Fruit fly (Drosophila melanogaster) whole organism, wandering third instar larva: ENCODE measurements around the gene ND-15.
A peak's percentile ranks its signal among the peaks of the same experiment; 100 is the strongest.

ENCODE experiments used
- Abd-B ChIP-seq: fragments of >200 bp; optimal IDR thresholded peaks from 2 replicates; lab custom pipeline; 2017; ENCODE audit warnings: missing biosample characterization, missing genetic modification characterization
- CG32264 ChIP-seq: fragments of 200-800 bp; sonication (Bioruptor generic); optimal IDR thresholded peaks from 2 replicates; lab custom pipeline; 2016; ENCODE audit warnings: missing biosample characterization, missing genetic modification characterization
- CG9705 ChIP-seq: fragments of 200-800 bp; sonication (Bioruptor generic); optimal IDR thresholded peaks from 2 replicates; lab custom pipeline; 2018; ENCODE audit warnings: missing biosample characterization, mild to moderate bottlenecking, missing genetic modification characterization
- CrebA ChIP-seq: fragments of 200-800 bp; sonication (Bioruptor generic); optimal IDR thresholded peaks from 2 replicates; lab custom pipeline; 2016; ENCODE audit warnings: missing biosample characterization, mild to moderate bottlenecking, missing genetic modification characterization, borderline replicate concordance
- Dfd ChIP-seq: fragments of >200 bp; optimal IDR thresholded peaks from 2 replicates; lab custom pipeline; 2017; ENCODE audit warnings: missing biosample characterization, missing genetic modification characterization
- Dif ChIP-seq: fragments of 200-275, 200-300 bp; sonication (Bioruptor generic); optimal IDR thresholded peaks from 2 replicates; lab custom pipeline; 2018; ENCODE audit warnings: missing biosample characterization, missing genetic modification characterization; ENCODE audit not compliant: partially characterized antibody
- HLH106 ChIP-seq: fragments of 200-800 bp; optimal IDR thresholded peaks from 3 replicates; lab custom pipeline; 2019; ENCODE audit warnings: missing biosample characterization, mild to moderate bottlenecking, missing genetic modification characterization, moderate library complexity
- Hnf4 ChIP-seq: fragments of 200-800 bp; sonication (Bioruptor generic); optimal IDR thresholded peaks from 2 replicates; lab custom pipeline; 2016; ENCODE audit warnings: missing biosample characterization, mild to moderate bottlenecking, missing genetic modification characterization
- Hr78 ChIP-seq: fragments of >200 bp; optimal IDR thresholded peaks from 2 replicates; lab custom pipeline; 2017; ENCODE audit warnings: missing biosample characterization, missing genetic modification characterization
- Hr83 ChIP-seq: fragments of 200-300 bp; sonication (Bioruptor generic); optimal IDR thresholded peaks from 2 replicates; lab custom pipeline; 2016; ENCODE audit warnings: missing biosample characterization, mild to moderate bottlenecking, missing genetic modification characterization, moderate library complexity; ENCODE audit not compliant: poor library complexity, severe bottlenecking
- Mio ChIP-seq: sonication (Bioruptor generic); optimal IDR thresholded peaks from 2 replicates; lab custom pipeline; 2016; ENCODE audit warnings: missing biosample characterization, missing genetic modification characterization
- Myc ChIP-seq: fragments of >200 bp; optimal IDR thresholded peaks from 2 replicates; lab custom pipeline; 2017
- N ChIP-seq: fragments of >200 bp; optimal IDR thresholded peaks from 2 replicates; lab custom pipeline; 2018; ENCODE audit warnings: missing biosample characterization, missing external identifiers, missing genetic modification characterization
- Rel ChIP-seq, 2 experiments: fragments of 200-800 bp; sonication (Bioruptor generic) in 1 of 2; optimal IDR thresholded peaks; 2 replicates in 1 of 2; 3 replicates in 1 of 2; lab custom pipeline; 2016 to 2019; ENCODE audit warnings: mild to moderate bottlenecking in 2 of 2, missing biosample characterization in 2 of 2, missing genetic modification characterization in 2 of 2, moderate library complexity in 1 of 2
- Sp1 ChIP-seq: fragments of 200-800 bp; sonication (Bioruptor generic); optimal IDR thresholded peaks from 3 replicates; lab custom pipeline; 2019; ENCODE audit warnings: missing biosample characterization, mild to moderate bottlenecking, missing genetic modification characterization, moderate library complexity
- Vsx2 ChIP-seq: fragments of 200-300, 225-300 bp; sonication (Bioruptor generic); optimal IDR thresholded peaks from 2 replicates; lab custom pipeline; 2018; ENCODE audit warnings: missing biosample characterization, missing genetic modification characterization; ENCODE audit not compliant: partially characterized antibody
- br ChIP-seq: fragments of 200-800 bp; sonication (Bioruptor generic); optimal IDR thresholded peaks from 2 replicates; lab custom pipeline; 2016; ENCODE audit warnings: missing biosample characterization, missing genetic modification characterization
- brk ChIP-seq: fragments of 200-800 bp; sonication (Bioruptor generic); optimal IDR thresholded peaks from 2 replicates; lab custom pipeline; 2016; ENCODE audit warnings: missing biosample characterization, mild to moderate bottlenecking, missing genetic modification characterization
- dmrt93B ChIP-seq: fragments of 200-800 bp; sonication (Bioruptor generic); optimal IDR thresholded peaks from 2 replicates; lab custom pipeline; 2018; ENCODE audit warnings: missing biosample characterization, mild to moderate bottlenecking, missing genetic modification characterization
- dsf ChIP-seq: sonication (Bioruptor generic); optimal IDR thresholded peaks from 2 replicates; lab custom pipeline; 2016; ENCODE audit warnings: missing biosample characterization, missing genetic modification characterization, borderline replicate concordance
- ey ChIP-seq: fragments of 200-800 bp; sonication (Bioruptor generic); optimal IDR thresholded peaks from 2 replicates; lab custom pipeline; 2016; ENCODE audit warnings: missing biosample characterization, missing genetic modification characterization
- h ChIP-seq: fragments of 200-800 bp; sonication (Bioruptor generic); optimal IDR thresholded peaks from 3 replicates; lab custom pipeline; 2016; ENCODE audit warnings: missing biosample characterization, mild to moderate bottlenecking, missing genetic modification characterization
- jim ChIP-seq: fragments of 175-275, 200-325 bp; sonication (Bioruptor generic); optimal IDR thresholded peaks from 2 replicates; lab custom pipeline; 2016; ENCODE audit warnings: missing biosample characterization, mild to moderate bottlenecking, missing genetic modification characterization
- lola ChIP-seq: fragments of >200 bp; optimal IDR thresholded peaks from 2 replicates; lab custom pipeline; 2017; ENCODE audit warnings: missing biosample characterization, missing genetic modification characterization
- psq ChIP-seq: fragments of 200-800 bp; sonication (Bioruptor generic); optimal IDR thresholded peaks from 3 replicates; lab custom pipeline; 2017; ENCODE audit warnings: missing biosample characterization, mild to moderate bottlenecking, missing genetic modification characterization, moderate library complexity
- rgr ChIP-seq: fragments of 200-800 bp; sonication (Bioruptor generic); optimal IDR thresholded peaks from 3 replicates; lab custom pipeline; 2016; ENCODE audit warnings: missing biosample characterization, mild to moderate bottlenecking, missing genetic modification characterization
- sage ChIP-seq: fragments of 200-800 bp; sonication (Bioruptor generic); optimal IDR thresholded peaks from 2 replicates; lab custom pipeline; 2016; ENCODE audit warnings: missing biosample characterization, mild to moderate bottlenecking, missing genetic modification characterization
- sv ChIP-seq: fragments of 200-800 bp; sonication (Bioruptor generic); optimal IDR thresholded peaks from 3 replicates; lab custom pipeline; 2016; ENCODE audit warnings: missing biosample characterization, missing genetic modification characterization
- tai ChIP-seq: sonication (Bioruptor generic); optimal IDR thresholded peaks from 2 replicates; lab custom pipeline; 2016; ENCODE audit warnings: missing biosample characterization, missing genetic modification characterization
- usp ChIP-seq: fragments of >200 bp; optimal IDR thresholded peaks from 2 replicates; lab custom pipeline; 2017; ENCODE audit warnings: missing biosample characterization, missing genetic modification characterization
- woc ChIP-seq: sonication (Bioruptor generic); optimal IDR thresholded peaks from 2 replicates; lab custom pipeline; 2016; ENCODE audit warnings: missing biosample characterization, mild to moderate bottlenecking, missing genetic modification characterization

The ND-15 gene

DNA sequence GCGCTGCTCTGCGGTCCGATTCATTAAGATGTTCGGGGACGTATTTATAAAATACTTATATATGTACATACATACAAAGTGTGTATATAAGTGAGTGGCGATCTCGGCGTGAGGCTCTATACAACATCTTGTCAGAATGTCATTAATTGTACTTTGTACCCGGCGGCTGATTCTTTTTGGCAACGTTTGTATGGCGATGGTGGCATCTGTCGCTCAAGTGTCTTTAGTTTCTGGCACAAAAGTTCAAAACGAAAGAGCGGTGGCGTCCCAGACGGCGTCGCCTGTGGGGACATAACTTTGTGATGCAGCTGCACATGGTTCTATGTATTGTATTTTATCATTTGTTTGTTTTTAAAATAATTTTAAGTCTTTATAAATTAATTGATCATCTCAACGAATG is 21.5 kb upstream of the ND-15 start:
- TF ChIP-seq Rel (GFP tag; optimal IDR thresholded peaks at IDR 0.05; lab: Kevin White, UChicago), result peak; percentile 20
- no peak for TF ChIP-seq Rel (tag; optimal IDR thresholded peaks at IDR 0.05; lab: Kevin White, UChicago)
- TF ChIP-seq Hr78, result no peak

- no peak for TF ChIP-seq Rel (GFP tag; optimal IDR thresholded peaks at IDR 0.05; lab: Kevin White, UChicago)
- no peak for TF ChIP-seq Rel (tag; optimal IDR thresholded peaks at IDR 0.05; lab: Kevin White, UChicago)
- TF ChIP-seq sv (GFP tag; lab: Kevin White, UChicago), result no peak
- no peak for TF ChIP-seq Hr83 (GFP tag; lab: Kevin White, UChicago)
- TF ChIP-seq rgr (GFP tag; lab: Kevin White, UChicago), result no peak
- TF ChIP-seq Vsx2 (GFP tag; lab: Kevin White, UChicago), result no peak
- TF ChIP-seq Abd-B (GFP tag; lab: Kevin White, UChicago), result no peak
- TF ChIP-seq psq (GFP tag; lab: Kevin White, UChicago), result no peak
- TF ChIP-seq brk (GFP tag; lab: Kevin White, UChicago), result no peak
- TF ChIP-seq sage, result no peak
- no peak for TF ChIP-seq CrebA
- TF ChIP-seq Myc (lab: Kevin White, UChicago), result no peak
- no peak for TF ChIP-seq woc
Measured at dm6 chr2L:94096-94495, 20.4 kb upstream of the ND-15 start.

DNA sequence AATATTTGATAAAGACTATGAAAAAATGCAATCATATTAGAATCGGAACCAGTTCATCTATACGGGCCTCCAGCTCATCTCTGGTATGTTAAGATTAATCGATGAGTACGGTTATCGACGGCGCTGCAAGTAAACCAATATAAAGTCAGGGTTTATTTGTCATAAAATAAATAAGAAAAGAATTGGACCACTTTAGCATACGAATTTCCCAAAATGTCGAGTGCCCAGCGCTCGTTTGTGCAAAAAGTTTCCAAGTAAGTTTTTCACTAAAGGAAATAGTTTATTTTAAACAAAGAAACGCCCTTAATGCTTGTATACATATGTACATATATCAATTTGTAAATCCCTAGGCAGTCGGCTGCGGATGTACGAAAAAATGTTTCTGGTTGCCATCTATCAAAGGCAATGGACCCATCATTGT is 19.9 kb upstream of the ND-15 start, which contains the start of gene Zir:
Gene Zir, plus strand, starts transcription at position 101 of the 421 bp plus-strand sequence.
- TF ChIP-seq usp, result no peak
- peak; percentile 21 for TF ChIP-seq Hr83 (GFP tag; lab: Kevin White, UChicago)
- TF ChIP-seq Rel (GFP tag; optimal IDR thresholded peaks at IDR 0.05; lab: Kevin White, UChicago), result no peak
- peak; percentile 73 for TF ChIP-seq Rel (tag; optimal IDR thresholded peaks at IDR 0.05; lab: Kevin White, UChicago)
- peak; percentile 26 for TF ChIP-seq CG32264 (GFP tag; lab: Kevin White, UChicago)
- peak; percentile 13 for TF ChIP-seq brk (GFP tag; lab: Kevin White, UChicago)
- peak; percentile 73 for TF ChIP-seq woc

dm6 chr2L:102161-102761 is 12.3 kb upstream of the ND-15 start, which contains the start of gene Creld:
Gene Creld, plus strand, starts transcription at chr2L:102380.
- TF ChIP-seq sage (peak; percentile 23), dmrt93B (GFP tag; lab: Kevin White, UChicago) (no peak), Hnf4 (GFP tag; lab: Kevin White, UChicago) (peak; percentile 67), Hr83 (GFP tag; lab: Kevin White, UChicago) (peak; percentile 72), Myc (lab: Kevin White, UChicago) (peak; percentile 49)

DNA sequence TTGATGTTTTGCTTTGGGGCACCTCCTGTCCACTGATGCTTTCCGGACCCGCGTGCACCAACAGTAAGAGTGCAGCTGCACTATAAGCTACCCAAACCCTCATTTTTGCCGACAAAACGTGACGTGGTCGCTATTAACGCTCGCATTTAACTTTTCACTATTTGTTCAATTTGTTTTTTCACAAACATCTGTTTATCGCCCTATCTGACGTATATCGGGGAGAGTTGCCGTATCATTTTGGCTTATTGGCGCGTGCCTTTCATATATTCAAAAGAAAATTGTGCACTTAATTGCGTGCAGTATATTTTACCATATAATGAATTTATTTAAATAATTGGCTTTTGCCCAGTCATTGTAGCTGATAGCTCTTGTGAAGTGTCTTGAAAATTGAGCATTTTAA is 8.0 kb upstream of the ND-15 start, which contains the start of the genes Nhe1 and Sam-S:
Gene Nhe1, minus strand, starts transcription at position 193 of the 400 bp plus-strand sequence.
Gene Sam-S, plus strand, starts transcription at position 364 of the 400 bp plus-strand sequence.
- no peak for TF ChIP-seq CG32264 (GFP tag; lab: Kevin White, UChicago)

dm6 chr2L:107032-107431 is 7.5 kb upstream of the ND-15 start:
- TF ChIP-seq Sp1 (GFP tag; lab: Kevin White, UChicago) (no peak), Hr83 (GFP tag; lab: Kevin White, UChicago) (no peak), br (no peak)

- TF ChIP-seq Hnf4 (GFP tag; lab: Kevin White, UChicago) (no peak), ey (GFP tag; lab: Kevin White, UChicago) (no peak), woc (peak; percentile 50), h (GFP tag; lab: Kevin White, UChicago) (peak; percentile 10), rgr (GFP tag; lab: Kevin White, UChicago) (no peak), dsf (GFP tag; lab: Kevin White, UChicago) (no peak), Dif (GFP tag; lab: Kevin White, UChicago) (peak; percentile 54), HLH106 (tag; lab: Kevin White, UChicago) (no peak), tai (GFP tag; lab: Kevin White, UChicago) (no peak), Hr83 (GFP tag; lab: Kevin White, UChicago) (no peak), Mio (GFP tag; lab: Kevin White, UChicago) (no peak), dmrt93B (GFP tag; lab: Kevin White, UChicago) (no peak), Rel (GFP tag; optimal IDR thresholded peaks at IDR 0.05; lab: Kevin White, UChicago) (no peak), Rel (tag; optimal IDR thresholded peaks at IDR 0.05; lab: Kevin White, UChicago) (peak; percentile 53), Abd-B (GFP tag; lab: Kevin White, UChicago) (no peak), br (no peak), brk (GFP tag; lab: Kevin White, UChicago) (no peak), Dfd (no peak), CrebA (no peak), jim (no peak), CG9705 (GFP tag; lab: Kevin White, UChicago) (no peak), lola (GFP tag; lab: Kevin White, UChicago) (no peak), Hr78 (no peak), N (no peak)
Measured at dm6 chr2L:107476-108436, 6.8 kb upstream of the ND-15 start.
